Comparison of ENCODE assay signal across 3 fruit fly cellular contexts in genomic region chr3R:11773999-11774397, dm6.
TF ChIP-seq lines count a peak whose summit lies in the region.

No protein-coding gene starts in this region.

TF ChIP-seq in whole organism, embryonic, 481 proteins besides CTCF, POLR2A, EP300 and RAD21 (continued from another document and continues in another):
- no peak for TF ChIP-seq CG17912 (GFP tag; optimal IDR thresholded peaks at IDR 0.05; lab: Kevin White, UChicago)
- peak; percentile 39; the same call in 1 of the 2 replicates for TF ChIP-seq CG4404 (GFP tag; IDR thresholded peaks at IDR 0.05; lab: Robert Waterston, UW)
- peak; percentile 84 for TF ChIP-seq Hmr (GFP tag; optimal IDR thresholded peaks at IDR 0.05; lab: Kevin White, UChicago)
- TF ChIP-seq CG6854 (GFP tag; optimal IDR thresholded peaks at IDR 0.05; lab: Kevin White, UChicago), result peak; percentile 73
- TF ChIP-seq CG7963 (GFP tag; IDR thresholded peaks at IDR 0.05; lab: Robert Waterston, UW; ENCODE audit: partially characterized antibody), result no peak
- no peak for TF ChIP-seq Lhr (GFP tag; optimal IDR thresholded peaks at IDR 0.05; lab: Kevin White, UChicago)
- TF ChIP-seq CG1024 (GFP tag; IDR thresholded peaks at IDR 0.05; lab: Robert Waterston, UW), result no peak
- peak; percentile 19 for TF ChIP-seq CG8290 (GFP tag; optimal IDR thresholded peaks at IDR 0.05; lab: Kevin White, UChicago)
- no peak for TF ChIP-seq CG8290 (tag; optimal IDR thresholded peaks at IDR 0.05; lab: Kevin White, UChicago)
- TF ChIP-seq ems (GFP tag; optimal IDR thresholded peaks at IDR 0.05; lab: Kevin White, UChicago), result no peak
- peak; percentile 65 for TF ChIP-seq gcm (GFP tag; optimal IDR thresholded peaks at IDR 0.05; lab: Kevin White, UChicago)
- peak; percentile 49 for TF ChIP-seq CG8281 (tag; optimal IDR thresholded peaks at IDR 0.05; lab: Kevin White, UChicago)
- no peak for TF ChIP-seq ftz-f1 (GFP tag; optimal IDR thresholded peaks at IDR 0.05; lab: Kevin White, UChicago)
- no peak for TF ChIP-seq bigmax (GFP tag; optimal IDR thresholded peaks at IDR 0.05; lab: Kevin White, UChicago)
- TF ChIP-seq CG17186 (GFP tag; optimal IDR thresholded peaks at IDR 0.05; lab: Kevin White, UChicago), result no peak
- TF ChIP-seq CG17829 (tag; optimal IDR thresholded peaks at IDR 0.05; lab: Kevin White, UChicago), result peak; percentile 83
- TF ChIP-seq onecut (GFP tag; IDR thresholded peaks at IDR 0.05; lab: Robert Waterston, UW), result peak; percentile 4; the same call in 1 of the 2 replicates
- TF ChIP-seq btn (GFP tag; optimal IDR thresholded peaks at IDR 0.05; lab: Kevin White, UChicago), result no peak
- peak; percentile 45 for TF ChIP-seq Spps (tag; optimal IDR thresholded peaks at IDR 0.05; lab: Kevin White, UChicago)
- peak; percentile 73 for TF ChIP-seq CG12659 (GFP tag; optimal IDR thresholded peaks at IDR 0.05; lab: Kevin White, UChicago)
- no peak for TF ChIP-seq zfh2 (GFP tag; optimal IDR thresholded peaks at IDR 0.05; lab: Kevin White, UChicago)
- peak in 1 of 2 experiments; percentile 82 for TF ChIP-seq Hr51 (GFP tag; optimal IDR thresholded peaks at IDR 0.05; lab: Kevin White, UChicago)
- TF ChIP-seq CG13624 (GFP tag; optimal IDR thresholded peaks at IDR 0.05; lab: Kevin White, UChicago), result no peak
- TF ChIP-seq hkb (optimal IDR thresholded peaks at IDR 0.05; lab: Kevin White, UChicago), result no peak
- TF ChIP-seq hkb (GFP tag; IDR thresholded peaks at IDR 0.05; lab: Robert Waterston, UW), result no peak
- TF ChIP-seq slbo (GFP tag; IDR thresholded peaks at IDR 0.05; lab: Robert Waterston, UW), result peak; percentile 73
- peak; percentile 17 for TF ChIP-seq CG12744 (GFP tag; optimal IDR thresholded peaks at IDR 0.05; lab: Kevin White, UChicago)
- TF ChIP-seq Stat92E (GFP tag; optimal IDR thresholded peaks at IDR 0.05; lab: Kevin White, UChicago), result no peak
- TF ChIP-seq CG10209 (GFP tag; optimal IDR thresholded peaks at IDR 0.05; lab: Kevin White, UChicago), result peak; percentile 79
- TF ChIP-seq CkIIα-i1 (GFP tag; IDR thresholded peaks at IDR 0.05; lab: Robert Waterston, UW), result no peak
- no peak for TF ChIP-seq cg (GFP tag; optimal IDR thresholded peaks at IDR 0.05; lab: Kevin White, UChicago)
- no peak for TF ChIP-seq mirr (GFP tag; optimal IDR thresholded peaks at IDR 0.05; lab: Kevin White, UChicago)
- TF ChIP-seq Hsf (GFP tag; optimal IDR thresholded peaks at IDR 0.05; lab: Kevin White, UChicago), result peak; percentile 54
- TF ChIP-seq Poxn (GFP tag; IDR thresholded peaks at IDR 0.05; lab: Robert Waterston, UW), result no peak
- TF ChIP-seq Aef1 (GFP tag; IDR thresholded peaks at IDR 0.05; lab: Robert Waterston, UW), result peak; percentile 45; the same call in 1 of the 3 replicates
- no peak; the same call in 1 of the 2 replicates for TF ChIP-seq CG5953 (GFP tag; IDR thresholded peaks at IDR 0.05; lab: Robert Waterston, UW)
- peak; percentile 79 for TF ChIP-seq CG30403 (GFP tag; optimal IDR thresholded peaks at IDR 0.05; lab: Kevin White, UChicago)
- peak; percentile 55 for TF ChIP-seq esg (GFP tag; conservative IDR thresholded peaks at IDR 0.05; lab: Robert Waterston, UW)
- no peak for TF ChIP-seq otp (GFP tag; IDR thresholded peaks at IDR 0.05; lab: Robert Waterston, UW)
- peak; percentile 75 for TF ChIP-seq CG33557 (GFP tag; optimal IDR thresholded peaks at IDR 0.05; lab: Kevin White, UChicago)
- peak; percentile 43; the same call in 1 of the 2 replicates for TF ChIP-seq CG3847 (GFP tag; IDR thresholded peaks at IDR 0.05; lab: Robert Waterston, UW)
- no peak for TF ChIP-seq gro (GFP tag; optimal IDR thresholded peaks at IDR 0.05; lab: Kevin White, UChicago)
- TF ChIP-seq CG14050 (GFP tag; IDR thresholded peaks at IDR 0.05; lab: Robert Waterston, UW), result no peak
- TF ChIP-seq gfzf (GFP tag; optimal IDR thresholded peaks at IDR 0.05; lab: Kevin White, UChicago), result no peak

TF ChIP-seq in whole organism, prepupa, 60 proteins besides CTCF, POLR2A, EP300 and RAD21 (continued from another document):
- peak; percentile 53 for TF ChIP-seq acj6 (GFP tag; optimal IDR thresholded peaks at IDR 0.05; lab: Kevin White, UChicago)
- TF ChIP-seq CG11762 (GFP tag; optimal IDR thresholded peaks at IDR 0.05; lab: Kevin White, UChicago; ENCODE audit: insufficient read depth), result no peak
- TF ChIP-seq CG11902 (GFP tag; optimal IDR thresholded peaks at IDR 0.05; lab: Kevin White, UChicago), result no peak
- peak; percentile 6 for TF ChIP-seq CG9139 (GFP tag; optimal IDR thresholded peaks at IDR 0.05; lab: Kevin White, UChicago)
- TF ChIP-seq esn (GFP tag; optimal IDR thresholded peaks at IDR 0.05; lab: Kevin White, UChicago), result peak; percentile 51
- peak; percentile 10 for TF ChIP-seq Sox15 (GFP tag; optimal IDR thresholded peaks at IDR 0.05; lab: Kevin White, UChicago)
- peak in 1 of 2 experiments; percentile 34 for TF ChIP-seq salr (GFP tag; optimal IDR thresholded peaks at IDR 0.05; lab: Kevin White, UChicago)
- TF ChIP-seq CG3032 (tag; optimal IDR thresholded peaks at IDR 0.05; lab: Kevin White, UChicago), result peak; percentile 68
- peak; percentile 38 for TF ChIP-seq CG10669 (GFP tag; optimal IDR thresholded peaks at IDR 0.05; lab: Kevin White, UChicago)
- no peak for TF ChIP-seq eg (GFP tag; IDR thresholded peaks at IDR 0.05; lab: Robert Waterston, UW)
- TF ChIP-seq CG32006 (GFP tag; optimal IDR thresholded peaks at IDR 0.05; lab: Kevin White, UChicago), result peak; percentile 51
- TF ChIP-seq topi (GFP tag; optimal IDR thresholded peaks at IDR 0.05; lab: Kevin White, UChicago), result peak; percentile 43
- TF ChIP-seq OdsH (GFP tag; optimal IDR thresholded peaks at IDR 0.05; lab: Kevin White, UChicago), result peak; percentile 57
- TF ChIP-seq spab (GFP tag; optimal IDR thresholded peaks at IDR 0.05; lab: Kevin White, UChicago), result peak; percentile 50
- peak; percentile 46 for TF ChIP-seq achi (GFP tag; optimal IDR thresholded peaks at IDR 0.05; lab: Kevin White, UChicago)
- peak; percentile 41 for TF ChIP-seq net (GFP tag; optimal IDR thresholded peaks at IDR 0.05; lab: Kevin White, UChicago)
- peak; percentile 36 for TF ChIP-seq pdm3 (GFP tag; optimal IDR thresholded peaks at IDR 0.05; lab: Kevin White, UChicago)
- peak; percentile 0 for TF ChIP-seq Hr39 (GFP tag; optimal IDR thresholded peaks at IDR 0.05; lab: Kevin White, UChicago)
- peak; percentile 24 for TF ChIP-seq Sox14 (GFP tag; optimal IDR thresholded peaks at IDR 0.05; lab: Kevin White, UChicago)
- TF ChIP-seq fd59A (GFP tag; optimal IDR thresholded peaks at IDR 0.05; lab: Kevin White, UChicago), result no peak
- TF ChIP-seq CG6163 (GFP tag; IDR thresholded peaks at IDR 0.05; lab: Robert Waterston, UW), result no peak
- peak; percentile 16 for TF ChIP-seq cyc (GFP tag; optimal IDR thresholded peaks at IDR 0.05; lab: Kevin White, UChicago)
- TF ChIP-seq CG15336 (GFP tag; IDR thresholded peaks at IDR 0.05; lab: Robert Waterston, UW), result peak; percentile 42
- peak; percentile 52 for TF ChIP-seq Met (GFP tag; optimal IDR thresholded peaks at IDR 0.05; lab: Kevin White, UChicago)
- TF ChIP-seq Eip75B (GFP tag; optimal IDR thresholded peaks at IDR 0.05; lab: Kevin White, UChicago), result peak; percentile 58
- no peak for TF ChIP-seq svp (GFP tag; lab: Kevin White, UChicago)
- TF ChIP-seq Eip78C (GFP tag; lab: Kevin White, UChicago), result peak; percentile 86
- TF ChIP-seq CG3919 (GFP tag; optimal IDR thresholded peaks at IDR 0.05; lab: Kevin White, UChicago), result peak; percentile 34

TF ChIP-seq in whole organism, wandering third instar larva, 38 proteins besides CTCF, POLR2A, EP300 and RAD21 (continued from another document):
- TF ChIP-seq OdsH (GFP tag; optimal IDR thresholded peaks at IDR 0.05; lab: Kevin White, UChicago) (peak; percentile 52), Dfd (GFP tag; optimal IDR thresholded peaks at IDR 0.05; lab: Kevin White, UChicago) (no peak), sv (GFP tag; optimal IDR thresholded peaks at IDR 0.05; lab: Kevin White, UChicago) (no peak), rgr (GFP tag; optimal IDR thresholded peaks at IDR 0.05; lab: Kevin White, UChicago) (peak; percentile 20), Hnf4 (GFP tag; optimal IDR thresholded peaks at IDR 0.05; lab: Kevin White, UChicago) (peak; percentile 5), GATAd (GFP tag; optimal IDR thresholded peaks at IDR 0.05; lab: Kevin White, UChicago) (no peak), Jra (GFP tag; optimal IDR thresholded peaks at IDR 0.05; lab: Kevin White, UChicago) (no peak), dsf (GFP tag; optimal IDR thresholded peaks at IDR 0.05; lab: Kevin White, UChicago; ENCODE audit: borderline replicate concordance) (no peak), CrebA (GFP tag; optimal IDR thresholded peaks at IDR 0.05; lab: Kevin White, UChicago; ENCODE audit: borderline replicate concordance) (no peak), Dif (GFP tag; optimal IDR thresholded peaks at IDR 0.05; lab: Kevin White, UChicago; ENCODE audit: partially characterized antibody) (no peak)
